Fruit fly (Drosophila melanogaster): ENCODE data around the gene CG17261.

The CG17261 gene

DNA sequence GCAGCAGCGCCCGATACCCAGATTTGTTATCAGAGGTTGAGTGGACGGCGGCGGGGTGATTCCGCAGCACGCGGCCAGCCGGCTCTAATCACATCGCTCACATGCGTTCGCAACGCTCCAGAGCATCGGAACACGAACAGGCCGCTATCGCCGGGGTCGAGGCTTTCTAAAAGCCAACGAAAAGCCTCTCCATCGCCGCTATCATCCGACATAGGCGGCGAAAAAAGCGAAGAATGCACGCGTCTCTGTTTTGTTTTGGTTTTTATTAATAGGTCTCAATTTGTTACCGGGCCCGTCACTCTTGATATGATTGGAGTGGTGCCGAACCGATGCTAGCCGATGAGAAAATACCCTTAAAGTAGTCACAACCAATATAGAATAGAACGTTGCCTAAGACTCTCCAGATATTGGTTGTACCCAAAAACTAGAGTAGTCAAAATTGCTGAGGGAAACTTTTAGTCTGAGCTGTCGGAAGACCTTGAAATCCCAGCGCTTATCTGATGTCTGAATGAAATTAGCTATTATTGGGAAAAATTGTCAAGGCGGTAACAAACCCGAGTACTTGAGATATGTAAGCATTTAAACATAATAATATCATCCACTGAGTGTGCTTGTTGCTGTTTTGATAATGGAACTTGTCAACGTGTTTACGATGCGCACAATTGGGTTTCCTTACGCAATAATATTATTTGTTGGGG lies at the start of gene CG17261 (continued):
- TF ChIP-seq pum (GFP tag; optimal IDR thresholded peaks at IDR 0.05) (no peak), Fer2 (tag; optimal IDR thresholded peaks at IDR 0.05) (no peak), Bteb2 (GFP tag; optimal IDR thresholded peaks at IDR 0.05) (peak; percentile 5), CG30403 (GFP tag; optimal IDR thresholded peaks at IDR 0.05) (peak; percentile 35), klu (GFP tag; IDR thresholded peaks at IDR 0.05) (no peak), CG12659 (GFP tag; optimal IDR thresholded peaks at IDR 0.05) (peak; percentile 45), CG10543 (GFP tag; optimal IDR thresholded peaks at IDR 0.05) (peak; percentile 88), unc-4 (GFP tag; IDR thresholded peaks at IDR 0.05; ENCODE audit: partially characterized antibody) (no peak), slp2 (GFP tag; optimal IDR thresholded peaks at IDR 0.05) (no peak), CG8944 (GFP tag; optimal IDR thresholded peaks at IDR 0.05) (no peak), D19A (tag; optimal IDR thresholded peaks at IDR 0.05) (peak; percentile 96), NfI (GFP tag; optimal IDR thresholded peaks at IDR 0.05) (peak; percentile 15), vvl (GFP tag; IDR thresholded peaks at IDR 0.05) (peak; percentile 30; the same call in 1 of the 2 replicates), Ets97D (GFP tag; optimal IDR thresholded peaks at IDR 0.05) (no peak), CG31365 (tag; optimal IDR thresholded peaks at IDR 0.05) (no peak), pnt (GFP tag; optimal IDR thresholded peaks at IDR 0.05) (no peak), Rfx (GFP tag; IDR thresholded peaks at IDR 0.05) (peak; percentile 78), hth (optimal IDR thresholded peaks at IDR 0.05) (no peak), fd96Cb (tag; optimal IDR thresholded peaks at IDR 0.05) (no peak), Atf6 (GFP tag; IDR thresholded peaks at IDR 0.05) (peak; percentile 60; the same call in 1 of the 2 replicates), Side (GFP tag; optimal IDR thresholded peaks at IDR 0.05) (peak; percentile 40), CG7372 (GFP tag; IDR thresholded peaks at IDR 0.05) (no peak), lab (GFP tag; optimal IDR thresholded peaks at IDR 0.05) (peak; percentile 80), HLH3B (GFP tag; IDR thresholded peaks at IDR 0.05) (no peak), Vsx1 (GFP tag; optimal IDR thresholded peaks at IDR 0.05) (peak; percentile 73), CG17186 (GFP tag; optimal IDR thresholded peaks at IDR 0.05) (no peak), CHES-1-like (GFP tag; optimal IDR thresholded peaks at IDR 0.05) (peak; percentile 30), dati (GFP tag; IDR thresholded peaks at IDR 0.05) (no peak), Chrac-16 (GFP tag; optimal IDR thresholded peaks at IDR 0.05) (peak; percentile 25), CG3065 (GFP tag; optimal IDR thresholded peaks at IDR 0.05) (no peak), CG13894 (tag; optimal IDR thresholded peaks at IDR 0.05) (peak; percentile 16), H15 (GFP tag; IDR thresholded peaks at IDR 0.05) (no peak), CG11695 (GFP tag; IDR thresholded peaks at IDR 0.05) (peak; percentile 37; the same call in 1 of the 3 replicates), tup (GFP tag; optimal IDR thresholded peaks at IDR 0.05) (no peak), CG11504 (tag; optimal IDR thresholded peaks at IDR 0.05) (peak; percentile 38), HLH4C (GFP tag; IDR thresholded peaks at IDR 0.05; ENCODE audit: partially characterized antibody) (no peak), CG6765 (GFP tag; optimal IDR thresholded peaks at IDR 0.05) (no peak), Dp (GFP tag; optimal IDR thresholded peaks at IDR 0.05) (no peak), H2.0 (GFP tag; IDR thresholded peaks at IDR 0.05) (0 out of 2 replicates have a peak, but pooled peaks have one; percentile 14), Deaf1 (tag; optimal IDR thresholded peaks at IDR 0.05) (peak; percentile 70), CG17802 (tag; optimal IDR thresholded peaks at IDR 0.05) (no peak), eyg (GFP tag; optimal IDR thresholded peaks at IDR 0.05) (no peak), Dip3 (GFP tag; optimal IDR thresholded peaks at IDR 0.05) (peak; percentile 41), dan (GFP tag; IDR thresholded peaks at IDR 0.05) (no peak), stc (GFP tag; IDR thresholded peaks at IDR 0.05) (no peak), insv (GFP tag; optimal IDR thresholded peaks at IDR 0.05) (no peak)
